Worm (Caenorhabditis elegans) whole organism, dauer: ENCODE results near the gene kreg-1.

ENCODE experiments used
- unc-62 ChIP-seq: sonication (generic microtip); optimal IDR thresholded peaks from 2 replicates; lab custom pipeline; 2017; ENCODE audit warnings: missing biosample characterization, missing genetic modification reagents, missing genetic modification characterization

kreg-1 gene

ce11 chrX:8744192-8744985 lies 34.8 kb downstream of the kreg-1 start:
- TF ChIP-seq unc-62, result no peak

- no peak for TF ChIP-seq unc-62
These were observed 36.0 kb downstream of the kreg-1 start for ce11 chrX:8745524-8745923.

ce11 chrX:8750209-8750608 lies 40.6 kb downstream of the kreg-1 start:
- no peak for TF ChIP-seq unc-62

- TF ChIP-seq unc-62, result no peak
These were observed 41.1 kb downstream of the kreg-1 start, which contains the start of gene asns-2 for ce11 chrX:8750660-8751059. asns-2 (minus strand) TSS chrX:8750941.

- no peak for TF ChIP-seq unc-62
These were observed 43.0 kb downstream of the kreg-1 start for ce11 chrX:8752546-8752945.

ce11 chrX:8754285-8754795 lies 44.8 kb downstream of the kreg-1 start:
- TF ChIP-seq unc-62, result no peak

ce11 chrX:8755987-8756386 lies 46.4 kb downstream of the kreg-1 start:
- no peak for TF ChIP-seq unc-62
